Fruit fly (Drosophila melanogaster) whole organism, embryonic: ENCODE results near the gene CG46310.
A peak's percentile ranks its signal among the peaks of the same experiment; 100 is the strongest.

Experiments used
- Adf1 ChIP-seq: fragments of 200-800 bp; sonication (Bioruptor generic); IDR thresholded peaks from 2 replicates; pipeline ENCODE4 v1.3.6; 2022; ENCODE audit warnings: missing biosample characterization, missing genetic modification characterization
- B-H1 ChIP-seq: fragments of 200-800 bp; sonication (Bioruptor generic); IDR thresholded peaks from 3 replicates; pipeline ENCODE4 v1.3.6; 2022; ENCODE audit warnings: missing biosample characterization, missing genetic modification characterization
- CG10147 ChIP-seq: fragments of 200-800 bp; sonication (Bioruptor generic); optimal IDR thresholded peaks from 2 replicates; lab custom pipeline; 2019; ENCODE audit warnings: missing biosample characterization, mild to moderate bottlenecking, missing genetic modification characterization, moderate library complexity
- CG10267 ChIP-seq: fragments of 200-800 bp; sonication (Bioruptor generic); optimal IDR thresholded peaks from 2 replicates; lab custom pipeline; 2018; ENCODE audit warnings: missing biosample characterization, mild to moderate bottlenecking, missing genetic modification characterization, moderate library complexity
- CG10979 ChIP-seq: fragments of 200-800 bp; sonication (Bioruptor generic); optimal IDR thresholded peaks from 2 replicates; lab custom pipeline; 2018; ENCODE audit warnings: missing biosample characterization, mild to moderate bottlenecking, missing genetic modification characterization, moderate library complexity
- CG12219 ChIP-seq: fragments of 200-800 bp; sonication (Bioruptor generic); optimal IDR thresholded peaks from 3 replicates; lab custom pipeline; 2018; ENCODE audit warnings: missing biosample characterization, mild to moderate bottlenecking, missing genetic modification characterization
- CG12744 ChIP-seq: fragments of 200-800 bp; sonication (Bioruptor generic); optimal IDR thresholded peaks from 2 replicates; lab custom pipeline; 2016; ENCODE audit warnings: missing biosample characterization, missing genetic modification characterization
- CG13624 ChIP-seq: fragments of 200-800 bp; sonication (Bioruptor generic); optimal IDR thresholded peaks from 2 replicates; lab custom pipeline; 2016; ENCODE audit warnings: missing biosample characterization, missing genetic modification characterization
- CG16863 ChIP-seq: fragments of 200-800 bp; sonication (Bioruptor generic); optimal IDR thresholded peaks from 3 replicates; lab custom pipeline; 2016; ENCODE audit warnings: missing biosample characterization, missing genetic modification characterization
- CG17328 ChIP-seq: fragments of 200-800 bp; sonication (Bioruptor generic); IDR thresholded peaks from 2 replicates; pipeline ENCODE4 v1.3.6; 2022; ENCODE audit warnings: missing biosample characterization, missing genetic modification characterization
- CG17359 ChIP-seq: fragments of 200-800 bp; sonication (Bioruptor generic); optimal IDR thresholded peaks from 3 replicates; lab custom pipeline; 2018; ENCODE audit warnings: missing biosample characterization, mild to moderate bottlenecking, missing genetic modification characterization, moderate library complexity
- CG17568 ChIP-seq: fragments of 200-800 bp; sonication (Bioruptor generic); optimal IDR thresholded peaks from 2 replicates; lab custom pipeline; 2018; ENCODE audit warnings: missing biosample characterization, mild to moderate bottlenecking, missing genetic modification characterization, moderate library complexity
- CG17829 ChIP-seq: fragments of 200-800 bp; optimal IDR thresholded peaks from 2 replicates; lab custom pipeline; 2019; ENCODE audit warnings: missing biosample characterization, mild to moderate bottlenecking, missing genetic modification characterization, moderate library complexity
- CG18476 ChIP-seq: fragments of 200-800 bp; sonication (Bioruptor generic); optimal IDR thresholded peaks from 2 replicates; lab custom pipeline; 2016; ENCODE audit warnings: missing biosample characterization, mild to moderate bottlenecking, missing genetic modification characterization
- CG2120 ChIP-seq: fragments of 200-800 bp; sonication (Bioruptor generic); optimal IDR thresholded peaks from 3 replicates; lab custom pipeline; 2016; ENCODE audit warnings: missing biosample characterization, missing genetic modification characterization
- CG2129 ChIP-seq: fragments of 200-800 bp; sonication (Bioruptor generic); IDR thresholded peaks from 2 replicates; pipeline ENCODE4 v1.3.6; 2022; ENCODE audit warnings: missing biosample characterization, missing genetic modification characterization; ENCODE audit not compliant: partially characterized antibody
- CG2712 ChIP-seq: fragments of 200-800 bp; optimal IDR thresholded peaks from 3 replicates; lab custom pipeline; 2019; ENCODE audit warnings: missing biosample characterization, mild to moderate bottlenecking, missing genetic modification characterization, moderate library complexity
- CG30431 ChIP-seq: fragments of 200-800 bp; sonication (Bioruptor generic); optimal IDR thresholded peaks from 2 replicates; lab custom pipeline; 2017; ENCODE audit warnings: missing biosample characterization, missing genetic modification characterization
- CG31365 ChIP-seq: fragments of 200-800 bp; sonication (Bioruptor generic); optimal IDR thresholded peaks from 2 replicates; lab custom pipeline; 2018; ENCODE audit warnings: missing biosample characterization, mild to moderate bottlenecking, missing genetic modification characterization
- CG33213 ChIP-seq: fragments of 200-800 bp; sonication (Bioruptor generic); optimal IDR thresholded peaks from 3 replicates; lab custom pipeline; 2016; ENCODE audit warnings: missing biosample characterization, missing genetic modification characterization
- CG34422 ChIP-seq: fragments of 200-800 bp; sonication (Bioruptor generic); IDR thresholded peaks from 3 replicates; pipeline ENCODE4 v1.3.6; 2022; ENCODE audit warnings: missing biosample characterization, missing genetic modification characterization
- CG43689 ChIP-seq: fragments of 200-800 bp; sonication (Bioruptor generic); IDR thresholded peaks from 2 replicates; pipeline ENCODE4 v1.3.6; 2022; ENCODE audit warnings: missing biosample characterization, missing genetic modification characterization
- CG4707 ChIP-seq: fragments of 200-800 bp; sonication (Bioruptor generic); optimal IDR thresholded peaks from 2 replicates; lab custom pipeline; 2018; ENCODE audit warnings: missing biosample characterization, mild to moderate bottlenecking, missing genetic modification characterization, moderate library complexity
- CG7745 ChIP-seq: fragments of 200-800 bp; sonication (Bioruptor generic); optimal IDR thresholded peaks from 2 replicates; lab custom pipeline; 2018; ENCODE audit warnings: missing biosample characterization, mild to moderate bottlenecking, missing genetic modification characterization, moderate library complexity
- CG7786 ChIP-seq: fragments of 200-800 bp; sonication (Bioruptor generic); optimal IDR thresholded peaks from 2 replicates; lab custom pipeline; 2016; ENCODE audit warnings: missing biosample characterization, missing genetic modification characterization
- CG8359 ChIP-seq: fragments of 200-800 bp; sonication (Bioruptor generic); optimal IDR thresholded peaks from 2 replicates; lab custom pipeline; 2017; ENCODE audit warnings: missing biosample characterization, mild to moderate bottlenecking, missing genetic modification characterization, borderline replicate concordance
- Dll ChIP-seq: fragments of 200-800 bp; sonication (Bioruptor generic); IDR thresholded peaks from 4 replicates; pipeline ENCODE4 v1.3.6; 2022; ENCODE audit warnings: missing biosample characterization, missing genetic modification characterization; ENCODE audit not compliant: partially characterized antibody
- Doc3 ChIP-seq: fragments of 200-800 bp; sonication (Bioruptor generic); IDR thresholded peaks from 3 replicates; pipeline ENCODE4 v1.3.6; 2022; ENCODE audit warnings: missing biosample characterization, missing genetic modification characterization; ENCODE audit not compliant: partially characterized antibody
- H2.0 ChIP-seq: fragments of 200-800 bp; sonication (Bioruptor generic); IDR thresholded peaks from 2 replicates; pipeline ENCODE4 v1.3.6; 2022; ENCODE audit warnings: missing biosample characterization, missing genetic modification characterization
- HLH3B ChIP-seq: fragments of 200-800 bp; sonication (Bioruptor generic); IDR thresholded peaks from 2 replicates; pipeline ENCODE4 v1.3.6; 2022; ENCODE audit warnings: missing biosample characterization, missing genetic modification characterization
- MTF-1 ChIP-seq: fragments of 200-800 bp; sonication (Bioruptor generic); optimal IDR thresholded peaks from 2 replicates; lab custom pipeline; 2018; ENCODE audit warnings: missing biosample characterization, mild to moderate bottlenecking, missing genetic modification characterization, borderline replicate concordance
- Mad ChIP-seq: fragments of 200-800 bp; sonication (Bioruptor generic); optimal IDR thresholded peaks from 2 replicates; lab custom pipeline; 2016; ENCODE audit warnings: missing biosample characterization, missing genetic modification characterization
- Sox102F ChIP-seq: fragments of 200-800 bp; sonication (Bioruptor generic); optimal IDR thresholded peaks from 2 replicates; lab custom pipeline; 2018; ENCODE audit warnings: missing biosample characterization, mild to moderate bottlenecking, missing genetic modification characterization, moderate library complexity
- ara ChIP-seq: fragments of 200-800 bp; sonication (Bioruptor generic); IDR thresholded peaks from 2 replicates; pipeline ENCODE4 v1.3.6; 2022; ENCODE audit warnings: missing biosample characterization, missing genetic modification characterization
- crc ChIP-seq: fragments of 200-800 bp; sonication (Bioruptor generic); optimal IDR thresholded peaks from 2 replicates; lab custom pipeline; 2016; ENCODE audit warnings: missing biosample characterization, missing genetic modification characterization
- croc ChIP-seq: fragments of 200-800 bp; sonication (Bioruptor generic); conservative IDR thresholded peaks from 3 replicates; pipeline ENCODE4 v1.3.6; 2022; ENCODE audit warnings: missing biosample characterization, missing genetic modification characterization
- dati ChIP-seq: fragments of 200-800 bp; sonication (Bioruptor generic); IDR thresholded peaks from 2 replicates; pipeline ENCODE4 v1.3.6; 2022; ENCODE audit warnings: missing biosample characterization, missing genetic modification characterization
- dysf ChIP-seq: fragments of 200-800 bp; sonication (Bioruptor generic); IDR thresholded peaks from 3 replicates; pipeline ENCODE4 v1.3.6; 2022; ENCODE audit warnings: missing biosample characterization, missing genetic modification characterization
- emc ChIP-seq: fragments of 200-800 bp; sonication (Bioruptor generic); optimal IDR thresholded peaks from 2 replicates; lab custom pipeline; 2016; ENCODE audit warnings: missing biosample characterization, missing genetic modification characterization
- ems ChIP-seq: fragments of 200-800 bp; sonication (Bioruptor generic); optimal IDR thresholded peaks from 3 replicates; lab custom pipeline; 2016; ENCODE audit warnings: missing biosample characterization, missing genetic modification characterization
- fu2 ChIP-seq: fragments of 200-800 bp; sonication (Bioruptor generic); optimal IDR thresholded peaks from 2 replicates; lab custom pipeline; 2016; ENCODE audit warnings: missing biosample characterization, missing genetic modification characterization
- ind ChIP-seq: fragments of 200-800 bp; sonication (Bioruptor generic); optimal IDR thresholded peaks from 3 replicates; lab custom pipeline; 2016; ENCODE audit warnings: missing biosample characterization, missing genetic modification characterization
- lilli ChIP-seq: fragments of 200-800 bp; sonication (Bioruptor generic); optimal IDR thresholded peaks from 3 replicates; lab custom pipeline; 2016; ENCODE audit warnings: missing biosample characterization, missing genetic modification characterization
- pb ChIP-seq: fragments of 200-800 bp; sonication (Bioruptor generic); optimal IDR thresholded peaks from 3 replicates; lab custom pipeline; 2016; ENCODE audit warnings: missing biosample characterization, missing genetic modification characterization
- peb ChIP-seq: fragments of 200-800 bp; sonication (Bioruptor generic); IDR thresholded peaks from 2 replicates; pipeline ENCODE4 v1.3.6; 2022; ENCODE audit warnings: missing biosample characterization, missing genetic modification characterization
- pfk ChIP-seq: fragments of 200-800 bp; sonication (Bioruptor generic); optimal IDR thresholded peaks from 2 replicates; lab custom pipeline; 2018; ENCODE audit warnings: missing biosample characterization, mild to moderate bottlenecking, missing genetic modification characterization, moderate library complexity
- scrt ChIP-seq: fragments of 200-800 bp; sonication (Bioruptor generic); optimal IDR thresholded peaks from 2 replicates; lab custom pipeline; 2018; ENCODE audit warnings: missing biosample characterization, mild to moderate bottlenecking, missing genetic modification characterization, moderate library complexity
- sisA ChIP-seq: fragments of 200-800 bp; sonication (Bioruptor generic); IDR thresholded peaks from 2 replicates; pipeline ENCODE4 v1.3.6; 2022; ENCODE audit warnings: missing biosample characterization, missing genetic modification characterization
- tna ChIP-seq: fragments of 200-800 bp; sonication (Bioruptor generic); IDR thresholded peaks from 2 replicates; pipeline ENCODE4 v1.3.6; 2022; ENCODE audit warnings: missing biosample characterization, missing genetic modification characterization; ENCODE audit not compliant: partially characterized antibody
- zen2 ChIP-seq: fragments of 200-800 bp; sonication (Bioruptor generic); IDR thresholded peaks from 3 replicates; pipeline ENCODE4 v1.3.6; 2022; ENCODE audit warnings: missing biosample characterization, missing genetic modification characterization; ENCODE audit not compliant: partially characterized antibody

CG46310 gene

DNA sequence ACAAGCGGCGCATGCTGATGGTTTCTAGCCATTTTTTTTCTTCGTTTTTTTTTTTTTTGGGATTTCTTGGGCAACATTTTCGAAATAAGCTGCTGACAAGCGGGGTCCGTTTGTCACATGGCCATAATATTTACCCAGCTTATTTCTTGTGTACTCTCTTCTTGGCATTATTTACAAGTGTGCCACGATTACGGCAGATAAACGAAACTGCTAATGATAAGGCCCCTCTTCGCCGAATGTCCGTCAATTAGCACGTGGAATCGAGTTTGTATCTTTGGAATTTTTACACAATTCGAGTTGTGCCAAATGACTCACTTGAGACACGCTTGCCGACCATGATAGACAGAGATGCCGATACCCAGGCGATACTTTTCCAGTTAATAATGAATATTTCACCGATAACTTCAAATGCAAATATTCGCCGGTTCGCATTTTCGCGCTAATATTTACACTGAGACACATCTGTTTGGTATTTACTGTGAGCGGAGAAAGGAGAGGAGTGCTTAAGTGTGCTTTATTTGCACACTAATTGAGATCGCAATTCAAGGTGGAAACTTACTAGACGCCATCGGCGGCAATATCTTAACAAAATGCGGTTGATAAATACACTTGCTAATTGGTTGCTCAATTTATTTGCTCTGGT lies 2.9 kb downstream of the CG46310 start (continued):
- TF ChIP-seq pfk (GFP tag; lab: Kevin White, UChicago) (peak; percentile 24), Sox102F (GFP tag; lab: Kevin White, UChicago) (peak; percentile 20), CG12219 (GFP tag; lab: Kevin White, UChicago) (peak; percentile 20), emc (no peak), croc (GFP tag; lab: Robert Waterston, UW) (no peak), CG13624 (GFP tag; lab: Kevin White, UChicago) (peak; percentile 13), Adf1 (GFP tag; lab: Robert Waterston, UW) (no peak; the same call in 1 of the 2 replicates), CG34422 (GFP tag; lab: Robert Waterston, UW) (no peak), CG18476 (peak; percentile 0), CG7786 (GFP tag; lab: Kevin White, UChicago) (peak; percentile 47), Doc3 (GFP tag; lab: Robert Waterston, UW) (no peak), tna (GFP tag; lab: Robert Waterston, UW) (no peak), MTF-1 (peak; percentile 67), CG2120 (GFP tag; lab: Kevin White, UChicago) (peak; percentile 72), peb (GFP tag; lab: Robert Waterston, UW) (no peak), ems (GFP tag; lab: Kevin White, UChicago) (no peak), Dll (GFP tag; lab: Robert Waterston, UW) (no peak), CG17359 (peak; percentile 47), CG31365 (tag; lab: Kevin White, UChicago) (peak; percentile 41), CG2712 (tag; lab: Kevin White, UChicago) (no peak), CG17829 (no peak), crc (no peak), ind (GFP tag; lab: Kevin White, UChicago) (no peak), CG16863 (peak; percentile 1), CG8359 (GFP tag; lab: Kevin White, UChicago) (no peak), CG7745 (tag; lab: Kevin White, UChicago) (no peak), CG2129 (GFP tag; lab: Robert Waterston, UW) (no peak), Mad (no peak), CG30431 (GFP tag; lab: Kevin White, UChicago) (no peak), pb (GFP tag; lab: Kevin White, UChicago) (no peak), CG4707 (GFP tag; lab: Kevin White, UChicago) (no peak), lilli (GFP tag; lab: Kevin White, UChicago) (no peak), CG17328 (no peak), CG10979 (tag; lab: Kevin White, UChicago) (no peak), B-H1 (GFP tag; lab: Robert Waterston, UW) (no peak), sisA (GFP tag; lab: Robert Waterston, UW) (no peak), CG17568 (GFP tag; lab: Kevin White, UChicago) (peak; percentile 44), scrt (peak; percentile 44), zen2 (GFP tag; lab: Robert Waterston, UW) (no peak), fu2 (GFP tag; lab: Kevin White, UChicago) (peak; percentile 40), CG10267 (no peak), dati (GFP tag; lab: Robert Waterston, UW) (no peak), H2.0 (GFP tag; lab: Robert Waterston, UW) (no peak), CG43689 (peak; percentile 29; the same call in 1 of the 2 replicates), CG12744 (no peak), CG33213 (GFP tag; lab: Kevin White, UChicago) (no peak), CG10147 (GFP tag; lab: Kevin White, UChicago) (no peak), dysf (GFP tag; lab: Robert Waterston, UW) (0 out of 3 replicates have a peak, but pooled peaks have one; percentile 17), ara (GFP tag; lab: Robert Waterston, UW) (0 out of 2 replicates have a peak, but pooled peaks have one; percentile 24), HLH3B (GFP tag; lab: Robert Waterston, UW) (peak; percentile 44; the same call in 1 of the 2 replicates)
